Worm (Caenorhabditis elegans): ENCODE results near the gene actl-1.

DNA sequence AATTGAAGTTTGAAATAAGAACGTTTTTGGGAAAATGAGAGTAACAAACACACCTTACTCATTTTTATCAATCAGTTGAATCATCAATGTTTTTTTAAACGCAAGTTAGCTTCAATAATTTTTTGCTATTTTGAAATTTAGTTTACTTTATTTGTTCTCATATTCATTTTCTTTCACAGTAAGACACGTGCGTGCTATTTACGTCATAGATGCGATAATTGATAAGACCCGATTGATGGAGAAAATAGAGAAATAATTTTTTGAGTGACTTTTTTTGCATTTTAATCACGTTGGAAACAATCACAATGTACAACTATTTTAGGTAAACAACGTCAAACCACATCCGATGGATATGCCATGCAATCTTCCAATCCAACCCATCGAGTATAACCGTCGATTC, 19.8 kb upstream of the actl-1 start:
- TF ChIP-seq dao-5 (tag; optimal IDR thresholded peaks at IDR 0.05) (no peak), him-1 (tag; optimal IDR thresholded peaks at IDR 0.05) (no peak)
